Fruit fly (Drosophila melanogaster): ENCODE results near the gene CG13722.

Gene CG13722

dm6 chr3L:4521809-4522208 is 31.0 kb upstream of the CG13722 start (continued):
- TF ChIP-seq CG16779 (GFP tag; IDR thresholded peaks at IDR 0.05), result no peak
- TF ChIP-seq CG2678 (tag; optimal IDR thresholded peaks at IDR 0.05), result peak; percentile 62
- no peak for TF ChIP-seq wdn (GFP tag; IDR thresholded peaks at IDR 0.05)
- no peak for TF ChIP-seq CG2199 (GFP tag; IDR thresholded peaks at IDR 0.05)
- no peak for TF ChIP-seq CG32532 (GFP tag; IDR thresholded peaks at IDR 0.05)
- TF ChIP-seq sr (GFP tag; IDR thresholded peaks at IDR 0.05), result no peak
- TF ChIP-seq Nf-YB (GFP tag; optimal IDR thresholded peaks at IDR 0.05), result no peak
- TF ChIP-seq pum (GFP tag; optimal IDR thresholded peaks at IDR 0.05), result no peak
- no peak for TF ChIP-seq crp (GFP tag; optimal IDR thresholded peaks at IDR 0.05)
- no peak for TF ChIP-seq cato (GFP tag; optimal IDR thresholded peaks at IDR 0.05; ENCODE audit: borderline replicate concordance)
- TF ChIP-seq CG8359 (GFP tag; optimal IDR thresholded peaks at IDR 0.05; ENCODE audit: borderline replicate concordance), result no peak
- peak; percentile 55 for TF ChIP-seq MTF-1 (GFP tag; optimal IDR thresholded peaks at IDR 0.05; ENCODE audit: borderline replicate concordance)
- no peak for TF ChIP-seq CG2875 (GFP tag; optimal IDR thresholded peaks at IDR 0.05)
- no peak for TF ChIP-seq CG16813 (GFP tag; IDR thresholded peaks at IDR 0.05; ENCODE audit: partially characterized antibody)
- TF ChIP-seq ewg (GFP tag; optimal IDR thresholded peaks at IDR 0.05), result no peak
- TF ChIP-seq chn (GFP tag; optimal IDR thresholded peaks at IDR 0.05), result no peak
- no peak for TF ChIP-seq sens-2 (GFP tag; IDR thresholded peaks at IDR 0.05)
- TF ChIP-seq CG15601 (tag; optimal IDR thresholded peaks at IDR 0.05), result no peak
- no peak for TF ChIP-seq Usf (GFP tag; optimal IDR thresholded peaks at IDR 0.05)
- no peak for TF ChIP-seq D19B (GFP tag; optimal IDR thresholded peaks at IDR 0.05)
- no peak for TF ChIP-seq CG18262 (tag; optimal IDR thresholded peaks at IDR 0.05)
- TF ChIP-seq rib (GFP tag; IDR thresholded peaks at IDR 0.05), result no peak
- peak; percentile 62 for TF ChIP-seq Fer3 (tag; optimal IDR thresholded peaks at IDR 0.05)
- TF ChIP-seq Awh (GFP tag; IDR thresholded peaks at IDR 0.05), result peak; percentile 29; the same call in 1 of the 2 replicates
- no peak for TF ChIP-seq Nf-YA (GFP tag; IDR thresholded peaks at IDR 0.05)
- no peak for TF ChIP-seq Dip3 (GFP tag; optimal IDR thresholded peaks at IDR 0.05)
- TF ChIP-seq tx (GFP tag; optimal IDR thresholded peaks at IDR 0.05), result no peak
- no peak for TF ChIP-seq ham (GFP tag; IDR thresholded peaks at IDR 0.05)
- TF ChIP-seq CG11723 (GFP tag; optimal IDR thresholded peaks at IDR 0.05), result no peak
- no peak for TF ChIP-seq fd102C (GFP tag; optimal IDR thresholded peaks at IDR 0.05)
- no peak for TF ChIP-seq Abd-B (GFP tag; optimal IDR thresholded peaks at IDR 0.05)
- no peak for TF ChIP-seq CG17912 (GFP tag; optimal IDR thresholded peaks at IDR 0.05)
- no peak for TF ChIP-seq trem (tag; optimal IDR thresholded peaks at IDR 0.05)
- TF ChIP-seq Rx (GFP tag; IDR thresholded peaks at IDR 0.05), result no peak
- no peak for TF ChIP-seq CG9727 (GFP tag; optimal IDR thresholded peaks at IDR 0.05)
- TF ChIP-seq CG7786 (GFP tag; optimal IDR thresholded peaks at IDR 0.05), result no peak
- TF ChIP-seq CG3163 (GFP tag; optimal IDR thresholded peaks at IDR 0.05), result no peak
- TF ChIP-seq Dip2 (GFP tag; IDR thresholded peaks at IDR 0.05), result no peak
- peak; percentile 39; the same call in 1 of the 2 replicates for TF ChIP-seq NFAT (GFP tag; IDR thresholded peaks at IDR 0.05)
- TF ChIP-seq Dbx (GFP tag; IDR thresholded peaks at IDR 0.05), result peak; percentile 67
- peak; percentile 23 for TF ChIP-seq Max (GFP tag; optimal IDR thresholded peaks at IDR 0.05)
- TF ChIP-seq CG8089 (GFP tag; optimal IDR thresholded peaks at IDR 0.05), result peak; percentile 5
- no peak for TF ChIP-seq Nf-YC (tag; optimal IDR thresholded peaks at IDR 0.05)
- TF ChIP-seq usp (GFP tag; optimal IDR thresholded peaks at IDR 0.05), result no peak
- no peak for TF ChIP-seq NC2α (GFP tag; optimal IDR thresholded peaks at IDR 0.05)
- TF ChIP-seq dpn (GFP tag; optimal IDR thresholded peaks at IDR 0.05), result peak in 1 of 2 experiments; percentile 64
- no peak for TF ChIP-seq kah (GFP tag; optimal IDR thresholded peaks at IDR 0.05)
- TF ChIP-seq CG10959 (GFP tag; IDR thresholded peaks at IDR 0.05), result no peak
- TF ChIP-seq sug (tag; optimal IDR thresholded peaks at IDR 0.05), result no peak
- TF ChIP-seq nau (GFP tag; optimal IDR thresholded peaks at IDR 0.05), result peak; percentile 47
- TF ChIP-seq CG13296 (GFP tag; optimal IDR thresholded peaks at IDR 0.05), result peak; percentile 38
